Worm (Caenorhabditis elegans) whole organism, young adult: ENCODE data around the gene metl-6.

Source experiments
- F49E8.2 ChIP-seq: sonication (generic microtip); optimal IDR thresholded peaks from 3 replicates; lab custom pipeline; 2017; ENCODE audit warnings: missing genetic modification characterization, mild to moderate bottlenecking, missing compliant biosample characterization, antibody characterized with exemption, moderate library complexity; ENCODE audit not compliant: insufficient read depth
- F57A8.1 ChIP-seq: fragments of 200-800 bp; sonication (Bioruptor generic); optimal IDR thresholded peaks from 2 replicates; lab custom pipeline; 2018; ENCODE audit warnings: mild to moderate bottlenecking, missing genetic modification characterization, moderate library complexity, missing compliant biosample characterization
- ama-1 ChIP-seq, 3 experiments: fragments of 150-350 bp in 1 of 3; sonication (generic microtip) in 2 of 3; optimal IDR thresholded peaks; 2 replicates each; lab custom pipeline; 2014 to 2018; ENCODE audit warnings: missing biosample characterization in 2 of 3, missing genetic modification characterization in 2 of 3, missing genetic modification reagents in 2 of 3
- hmg-1.2 ChIP-seq: fragments of 200-800 bp; sonication (Bioruptor generic); IDR thresholded peaks from 2 replicates; pipeline ENCODE4 v1.3.6; 2022; ENCODE audit warnings: missing genetic modification reagents, missing genetic modification characterization, missing compliant biosample characterization
- lin-35 ChIP-seq, 3 experiments: fragments of 150-350 bp in 2 of 3; sonication (generic microtip) in 1 of 3; optimal IDR thresholded peaks; 2 replicates each; lab custom pipeline; 2014 to 2018; ENCODE audit warnings: missing biosample characterization in 3 of 3, missing genetic modification characterization in 3 of 3, missing genetic modification reagents in 3 of 3
- nhr-90 ChIP-seq: sonication (generic microtip); optimal IDR thresholded peaks from 2 replicates; lab custom pipeline; 2016; ENCODE audit warnings: missing genotype, mild to moderate bottlenecking, missing genetic modification characterization, missing compliant biosample characterization
- ztf-3 ChIP-seq: fragments of 200-800 bp; sonication (Bioruptor generic); optimal IDR thresholded peaks from 2 replicates; lab custom pipeline; 2018; ENCODE audit warnings: mild to moderate bottlenecking, missing genetic modification characterization, missing compliant biosample characterization

ce11 chrIII:3902588-3903325 is 18.8 kb downstream of the metl-6 start:
- TF ChIP-seq ama-1 (optimal IDR thresholded peaks at IDR 0.05; lab: Kevin White, UChicago) (peak; percentile 80), ama-1 (GFP tag; optimal IDR thresholded peaks at IDR 0.05; lab: Kevin White, UChicago) (no peak), F57A8.1 (GFP tag; lab: Kevin White, UChicago) (no peak), lin-35 (GFP tag; optimal IDR thresholded peaks at IDR 0.05; lab: Kevin White, UChicago) (no peak), ztf-3 (GFP tag; lab: Kevin White, UChicago) (no peak), hmg-1.2 (GFP tag; lab: Robert Waterston, UW) (no peak), nhr-90 (tag; lab: Kevin White, UChicago) (no peak), F49E8.2 (no peak)
